Fruit fly (Drosophila melanogaster): ENCODE results near the gene Rab1.

- TF ChIP-seq CTCF (optimal IDR thresholded peaks at IDR 0.05): no peak
- no peak for TF ChIP-seq CG8478 (optimal IDR thresholded peaks at IDR 0.05)
Measured at dm6 chr3R:21288462-21288861, 19.6 kb upstream of the Rab1 start.
